Worm (Caenorhabditis elegans): ENCODE measurements around the gene T28A8.2.

DNA sequence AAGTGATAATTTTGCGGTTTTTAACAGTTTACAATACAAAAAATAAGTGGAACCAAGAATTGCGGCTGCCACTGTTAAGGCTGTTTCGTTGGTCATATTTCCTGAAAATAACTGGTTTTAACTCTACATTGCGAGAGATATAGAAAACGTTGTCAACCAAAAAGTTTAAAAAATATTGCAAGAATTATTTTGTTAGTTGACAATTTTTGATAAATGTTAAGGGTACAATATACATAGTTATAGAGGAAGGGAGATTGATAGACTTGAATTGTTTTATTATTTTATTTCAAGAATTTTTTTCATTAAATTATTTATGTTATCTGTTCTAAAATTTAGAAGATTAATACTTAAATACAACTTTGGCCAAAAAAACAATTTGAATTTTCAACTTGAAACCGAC, 48.0 kb upstream of the T28A8.2 start, which contains the start of gene acs-5:
- TF ChIP-seq ceh-48 (tag; optimal IDR thresholded peaks at IDR 0.05) (no peak), lin-11 (tag; optimal IDR thresholded peaks at IDR 0.05) (no peak), pha-4 (tag; optimal IDR thresholded peaks at IDR 0.05) (no peak), pqm-1 (tag; optimal IDR thresholded peaks at IDR 0.05) (no peak)

Data from whole organism, late embryonic.